Fruit fly (Drosophila melanogaster): ENCODE measurements around the gene CREG.

Gene CREG

dm6 chr3R:17391313-17391845 lies 3.1 kb downstream of the CREG start, which contains the start of the genes Brf and sds22 (continued):
- TF ChIP-seq cyc (GFP tag; optimal IDR thresholded peaks at IDR 0.05) (peak; percentile 98), dsx (GFP tag; optimal IDR thresholded peaks at IDR 0.05; ENCODE audit: poor library complexity, severe bottlenecking) (peak; percentile 91), CG10631 (GFP tag; optimal IDR thresholded peaks at IDR 0.05) (peak; percentile 98), CG15336 (GFP tag; IDR thresholded peaks at IDR 0.05) (peak; percentile 89), salr (GFP tag; optimal IDR thresholded peaks at IDR 0.05) (peak; percentile 77 to 93), Ets96B (tag; optimal IDR thresholded peaks at IDR 0.05) (peak; percentile 92), fd85E (GFP tag; optimal IDR thresholded peaks at IDR 0.05) (peak; percentile 69), vri (GFP tag; optimal IDR thresholded peaks at IDR 0.05) (peak; percentile 90), Hr39 (GFP tag; optimal IDR thresholded peaks at IDR 0.05) (peak; percentile 98), Smox (GFP tag; optimal IDR thresholded peaks at IDR 0.05) (peak; percentile 95), topi (GFP tag; optimal IDR thresholded peaks at IDR 0.05) (peak; percentile 96), Lpt (GFP tag; optimal IDR thresholded peaks at IDR 0.05) (peak; percentile 91), Ets21C (GFP tag; optimal IDR thresholded peaks at IDR 0.05) (peak; percentile 97), CG16779 (tag; optimal IDR thresholded peaks at IDR 0.05) (peak; percentile 77), CG9139 (GFP tag; optimal IDR thresholded peaks at IDR 0.05) (peak; percentile 85), CG6163 (GFP tag; IDR thresholded peaks at IDR 0.05) (peak; percentile 91), CG11902 (GFP tag; optimal IDR thresholded peaks at IDR 0.05) (peak; percentile 93), net (GFP tag; optimal IDR thresholded peaks at IDR 0.05) (peak; percentile 92), OdsH (GFP tag; optimal IDR thresholded peaks at IDR 0.05) (peak; percentile 97), CG8119 (GFP tag; IDR thresholded peaks at IDR 0.05) (peak; percentile 88), acj6 (GFP tag; optimal IDR thresholded peaks at IDR 0.05) (peak; percentile 96)

- TF ChIP-seq CG1621 (tag; optimal IDR thresholded peaks at IDR 0.05): peak; percentile 51
- peak; percentile 58 for TF ChIP-seq Sox15 (GFP tag; optimal IDR thresholded peaks at IDR 0.05)
- TF ChIP-seq Ets96B (tag; optimal IDR thresholded peaks at IDR 0.05): peak; percentile 73
- TF ChIP-seq CG34406 (GFP tag; optimal IDR thresholded peaks at IDR 0.05): peak; percentile 61
- TF ChIP-seq CG16779 (tag; optimal IDR thresholded peaks at IDR 0.05): peak; percentile 64
- peak; percentile 68 for TF ChIP-seq Sox102F (GFP tag; optimal IDR thresholded peaks at IDR 0.05)
- peak; percentile 76 for TF ChIP-seq achi (GFP tag; optimal IDR thresholded peaks at IDR 0.05)
- peak; percentile 35 to 65 for TF ChIP-seq ss (GFP tag; optimal IDR thresholded peaks at IDR 0.05)
- TF ChIP-seq CG6163 (GFP tag; IDR thresholded peaks at IDR 0.05): peak; percentile 89
- TF ChIP-seq cyc (GFP tag; optimal IDR thresholded peaks at IDR 0.05): peak; percentile 83
- TF ChIP-seq CG8119 (GFP tag; IDR thresholded peaks at IDR 0.05): peak; percentile 90
- TF ChIP-seq Hr38 (GFP tag; optimal IDR thresholded peaks at IDR 0.05): no peak
- TF ChIP-seq fd85E (GFP tag; optimal IDR thresholded peaks at IDR 0.05): peak; percentile 52
- TF ChIP-seq Blimp-1 (GFP tag; optimal IDR thresholded peaks at IDR 0.05): peak; percentile 20
- peak; percentile 68 for TF ChIP-seq Sox14 (GFP tag; optimal IDR thresholded peaks at IDR 0.05)
- TF ChIP-seq fkh (GFP tag; optimal IDR thresholded peaks at IDR 0.05): peak; percentile 40
- peak; percentile 72 for TF ChIP-seq CG8632 (GFP tag; optimal IDR thresholded peaks at IDR 0.05)
- peak; percentile 87 for TF ChIP-seq CG15336 (GFP tag; IDR thresholded peaks at IDR 0.05)
- peak; percentile 77 for TF ChIP-seq Hr39 (GFP tag; optimal IDR thresholded peaks at IDR 0.05)
- peak; percentile 89 for TF ChIP-seq CG3919 (GFP tag; optimal IDR thresholded peaks at IDR 0.05)
- peak; percentile 71 for TF ChIP-seq CG11762 (GFP tag; optimal IDR thresholded peaks at IDR 0.05; ENCODE audit: insufficient read depth)
- peak; percentile 81 for TF ChIP-seq CG10631 (GFP tag; optimal IDR thresholded peaks at IDR 0.05)
- peak; percentile 79 for TF ChIP-seq Gug (GFP tag; IDR thresholded peaks at IDR 0.05)
- peak; percentile 24 for TF ChIP-seq vri (GFP tag; optimal IDR thresholded peaks at IDR 0.05)
- peak; percentile 71 for TF ChIP-seq Met (GFP tag; optimal IDR thresholded peaks at IDR 0.05)
- TF ChIP-seq CG31627 (GFP tag; optimal IDR thresholded peaks at IDR 0.05): peak; percentile 74
- TF ChIP-seq lz (GFP tag; optimal IDR thresholded peaks at IDR 0.05): peak; percentile 79
- TF ChIP-seq net (GFP tag; optimal IDR thresholded peaks at IDR 0.05): peak; percentile 64
- TF ChIP-seq Lpt (GFP tag; optimal IDR thresholded peaks at IDR 0.05): peak; percentile 63
- TF ChIP-seq CG6854 (GFP tag; optimal IDR thresholded peaks at IDR 0.05): peak; percentile 59
- TF ChIP-seq CG6276 (GFP tag; optimal IDR thresholded peaks at IDR 0.05): peak; percentile 79
- TF ChIP-seq Hr4 (GFP tag; optimal IDR thresholded peaks at IDR 0.05): peak; percentile 84
- TF ChIP-seq CG10669 (GFP tag; optimal IDR thresholded peaks at IDR 0.05): peak; percentile 77
- peak; percentile 77 for TF ChIP-seq topi (GFP tag; optimal IDR thresholded peaks at IDR 0.05)
- TF ChIP-seq CG7368 (GFP tag; optimal IDR thresholded peaks at IDR 0.05): peak; percentile 63
- TF ChIP-seq salr (GFP tag; optimal IDR thresholded peaks at IDR 0.05): peak; percentile 49 to 71
- peak; percentile 75 for TF ChIP-seq CG6792 (GFP tag; optimal IDR thresholded peaks at IDR 0.05)
- peak; percentile 79 for TF ChIP-seq esn (GFP tag; optimal IDR thresholded peaks at IDR 0.05)
- peak; percentile 78 for TF ChIP-seq CG32006 (GFP tag; optimal IDR thresholded peaks at IDR 0.05)
Measured at dm6 chr3R:17386168-17386819, 8.1 kb downstream of the CREG start.
